Worm (Caenorhabditis elegans): ENCODE data around the gene str-135.

DNA sequence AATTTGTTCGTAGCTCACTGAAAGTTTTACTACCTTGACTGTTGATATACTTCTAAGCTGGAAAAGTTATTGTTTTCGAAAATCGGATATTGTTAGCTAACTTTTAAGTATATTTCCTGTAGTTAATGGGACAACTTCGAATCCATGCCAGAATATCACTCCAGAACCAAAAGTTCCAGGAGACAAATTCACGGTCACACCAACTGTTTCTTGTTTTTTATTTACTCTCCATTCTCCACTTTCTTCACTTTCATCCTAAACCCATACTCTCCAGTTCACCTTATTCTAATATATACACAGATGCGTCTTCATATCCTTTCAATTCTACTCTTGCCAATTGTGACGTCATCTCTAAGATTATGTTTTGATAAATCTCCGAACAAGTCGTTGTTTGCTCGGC lies 21.7 kb downstream of the str-135 start, which contains the start of gene C16D9.1:
- TF ChIP-seq alr-1 (tag; optimal IDR thresholded peaks at IDR 0.05; ENCODE audit: borderline replicate concordance) (no peak), zag-1 (tag; optimal IDR thresholded peaks at IDR 0.05) (no peak), swsn-7 (tag; optimal IDR thresholded peaks at IDR 0.05) (no peak)

Data from whole organism, L1 larva.